Worm (Caenorhabditis elegans) whole organism, early embryonic: ENCODE results near the gene pssy-1.

Source experiments
- ceh-13 ChIP-seq: fragments of 200-800 bp; sonication (Bioruptor generic); optimal IDR thresholded peaks from 2 replicates; lab custom pipeline; 2018; ENCODE audit warnings: mild to moderate bottlenecking, missing genetic modification characterization, missing compliant biosample characterization
- pes-1 ChIP-seq: fragments of 200-800 bp; sonication (Bioruptor generic); IDR thresholded peaks from 2 replicates; pipeline ENCODE4 v1.3.6; 2022; ENCODE audit warnings: missing genetic modification reagents, missing genetic modification characterization, missing compliant biosample characterization

DNA sequence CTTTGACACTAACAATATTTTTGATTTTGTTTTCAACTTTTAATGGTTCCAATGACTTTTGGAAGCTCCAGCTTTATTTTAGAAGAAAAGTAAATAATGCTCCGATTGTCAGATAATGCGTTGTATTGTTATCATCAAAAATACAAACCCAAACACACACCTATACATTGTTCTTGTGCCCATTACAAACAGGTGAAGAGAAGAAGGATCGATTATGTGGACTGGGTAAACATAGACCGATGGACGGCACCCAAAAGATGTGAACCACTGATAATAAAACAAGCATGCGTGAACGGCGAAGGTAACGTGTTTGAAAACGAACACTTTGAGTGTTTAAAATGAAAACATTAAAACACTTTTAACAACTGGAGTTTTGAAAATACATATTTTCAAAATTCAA lies 21.8 kb downstream of the pssy-1 start:
- TF ChIP-seq ceh-13 (GFP tag; lab: Kevin White, UChicago) (no peak), pes-1 (GFP tag; lab: Robert Waterston, UW) (no peak)
